Fruit fly (Drosophila melanogaster) whole organism, pupa: ENCODE measurements around the gene Lcp65Ag1.

ENCODE experiments used
- CG13204 ChIP-seq: fragments of 200-800 bp; sonication (Bioruptor generic); optimal IDR thresholded peaks from 2 replicates; lab custom pipeline; 2018; ENCODE audit warnings: missing biosample characterization, mild to moderate bottlenecking, missing genetic modification characterization, moderate library complexity
- CG15710 ChIP-seq: fragments of 200-800 bp; sonication (Bioruptor generic); optimal IDR thresholded peaks from 2 replicates; lab custom pipeline; 2018; ENCODE audit warnings: missing biosample characterization, mild to moderate bottlenecking, missing genetic modification characterization, moderate library complexity
- CG17806 ChIP-seq: fragments of 200-800 bp; sonication (Bioruptor generic); optimal IDR thresholded peaks from 2 replicates; lab custom pipeline; 2018; ENCODE audit warnings: missing biosample characterization, mild to moderate bottlenecking, missing genetic modification characterization, moderate library complexity
- CG34367 ChIP-seq: fragments of 200-800 bp; sonication (Bioruptor generic); optimal IDR thresholded peaks from 2 replicates; lab custom pipeline; 2018; ENCODE audit warnings: missing biosample characterization, mild to moderate bottlenecking, missing genetic modification characterization
- CG4496 ChIP-seq: fragments of 200-800 bp; sonication (Bioruptor generic); IDR thresholded peaks from 3 replicates; pipeline ENCODE4 v1.3.6; 2022; ENCODE audit warnings: missing biosample characterization, missing genetic modification characterization
- CG8159 ChIP-seq: fragments of 200-800 bp; sonication (Bioruptor generic); optimal IDR thresholded peaks from 3 replicates; lab custom pipeline; 2018; ENCODE audit warnings: missing biosample characterization, mild to moderate bottlenecking, missing genetic modification characterization, moderate library complexity
- CG8301 ChIP-seq: fragments of 200-800 bp; sonication (Bioruptor generic); optimal IDR thresholded peaks from 2 replicates; lab custom pipeline; 2018; ENCODE audit warnings: missing biosample characterization, mild to moderate bottlenecking, missing genetic modification characterization
- CG9948 ChIP-seq: fragments of 200-800 bp; sonication (Bioruptor generic); optimal IDR thresholded peaks from 2 replicates; lab custom pipeline; 2018; ENCODE audit warnings: missing biosample characterization, mild to moderate bottlenecking, missing genetic modification characterization, moderate library complexity
- D1 ChIP-seq: fragments of 200-800 bp; sonication (Bioruptor generic); optimal IDR thresholded peaks from 2 replicates; lab custom pipeline; 2018; ENCODE audit warnings: missing biosample characterization, mild to moderate bottlenecking, missing genetic modification characterization, moderate library complexity
- Ets98B ChIP-seq: fragments of 200-800 bp; sonication (Bioruptor generic); IDR thresholded peaks from 2 replicates; pipeline ENCODE4 v1.3.6; 2022; ENCODE audit warnings: missing biosample characterization, missing genetic modification characterization
- Snoo ChIP-seq: fragments of 200-800 bp; sonication (Bioruptor generic); optimal IDR thresholded peaks from 3 replicates; lab custom pipeline; 2017; ENCODE audit warnings: missing biosample characterization, mild to moderate bottlenecking, missing genetic modification characterization, inconsistent platforms
- fd96Ca ChIP-seq: fragments of 200-800 bp; sonication (Bioruptor generic); IDR thresholded peaks from 3 replicates; pipeline ENCODE4 v1.3.6; 2022; ENCODE audit warnings: missing biosample characterization, missing genetic modification characterization
- rn ChIP-seq: fragments of 200-800 bp; sonication (Bioruptor generic); IDR thresholded peaks from 2 replicates; pipeline ENCODE4 v1.3.6; 2022; ENCODE audit warnings: missing biosample characterization, missing genetic modification characterization

DNA sequence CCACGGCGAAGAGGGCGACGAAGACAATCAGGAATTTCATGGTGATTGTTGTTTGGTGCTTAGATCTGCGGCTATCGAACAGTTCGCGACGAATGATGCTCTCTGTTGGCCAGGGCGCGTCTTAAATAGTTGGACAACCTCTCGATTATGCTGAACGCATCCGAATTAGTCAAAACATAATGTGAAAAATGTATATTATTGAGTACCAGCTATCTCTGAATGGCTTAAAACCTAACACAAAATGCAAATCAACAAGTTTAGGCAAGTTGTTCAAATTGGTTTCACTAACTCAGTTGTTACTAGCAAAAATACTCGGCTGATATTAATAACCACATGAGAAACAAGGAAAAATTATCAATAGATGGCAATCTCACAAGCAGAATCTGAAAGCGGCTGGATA is at the start of gene Lcp65Ag1:
- no peak for TF ChIP-seq Snoo (tag; lab: Kevin White, UChicago)
- no peak for TF ChIP-seq Ets98B (GFP tag; lab: Robert Waterston, UW)
- TF ChIP-seq CG4496 (GFP tag; lab: Robert Waterston, UW), result no peak
- TF ChIP-seq CG34367 (tag; lab: Kevin White, UChicago), result no peak
- no peak for TF ChIP-seq CG8159 (tag; lab: Kevin White, UChicago)
- no peak for TF ChIP-seq CG17806 (tag; lab: Kevin White, UChicago)
- TF ChIP-seq CG13204 (GFP tag; lab: Kevin White, UChicago), result no peak
- TF ChIP-seq fd96Ca (GFP tag; lab: Robert Waterston, UW), result no peak
- no peak for TF ChIP-seq CG9948 (tag; lab: Kevin White, UChicago)
- TF ChIP-seq rn (GFP tag; lab: Robert Waterston, UW), result no peak
- no peak for TF ChIP-seq CG8301 (tag; lab: Kevin White, UChicago)
- TF ChIP-seq D1 (tag; lab: Kevin White, UChicago), result no peak
- no peak for TF ChIP-seq CG15710 (tag; lab: Kevin White, UChicago)
